Worm (Caenorhabditis elegans) whole organism, L4 larva: ENCODE data around the gene pifk-1.

ENCODE experiments used
- D1046.2 ChIP-seq: fragments of 200-800 bp; sonication (Bioruptor generic); IDR thresholded peaks from 2 replicates; pipeline ENCODE4 v1.3.6; 2022; ENCODE audit warnings: missing genetic modification characterization, missing compliant biosample characterization
- ZK337.2 ChIP-seq: fragments of 200-800 bp; sonication (Bioruptor generic); IDR thresholded peaks from 2 replicates; pipeline ENCODE4 v1.3.6; 2022; ENCODE audit warnings: missing genetic modification reagents, missing genetic modification characterization, missing compliant biosample characterization
- ZK546.5 ChIP-seq, 2 experiments: sonication (generic microtip); optimal IDR thresholded peaks; 2 replicates each; lab custom pipeline; 2017; ENCODE audit warnings: missing biosample characterization in 2 of 2, missing genetic modification characterization in 2 of 2
- daf-12 ChIP-seq: fragments of 150-350 bp; optimal IDR thresholded peaks from 2 replicates; lab custom pipeline; 2014; ENCODE audit warnings: missing biosample characterization, missing genetic modification reagents, missing genetic modification characterization
- dpl-1 ChIP-seq: fragments of 150-350 bp; optimal IDR thresholded peaks from 2 replicates; lab custom pipeline; 2014; ENCODE audit warnings: missing biosample characterization, missing genetic modification reagents, missing genetic modification characterization
- lin-13 ChIP-seq: fragments of 150-350 bp; optimal IDR thresholded peaks from 2 replicates; lab custom pipeline; 2014; ENCODE audit warnings: missing biosample characterization, missing genetic modification reagents, missing genetic modification characterization
- lin-15B ChIP-seq: fragments of 150-350 bp; sonication (generic microtip); optimal IDR thresholded peaks from 3 replicates; lab custom pipeline; 2014; ENCODE audit warnings: missing biosample characterization, missing genetic modification characterization
- mdl-1 ChIP-seq, 2 experiments: fragments of 150-350 bp in 1 of 2; sonication (generic microtip) in 1 of 2; optimal IDR thresholded peaks; 2 replicates each; lab custom pipeline; 2014 to 2017; ENCODE audit warnings: missing biosample characterization in 2 of 2, missing genetic modification characterization in 2 of 2
- snpc-4 ChIP-seq: fragments of 150-350 bp; optimal IDR thresholded peaks from 2 replicates; lab custom pipeline; 2014; ENCODE audit warnings: missing biosample characterization, missing genetic modification characterization
- zag-1 ChIP-seq: fragments of 150-350 bp; optimal IDR thresholded peaks from 2 replicates; lab custom pipeline; 2014; ENCODE audit warnings: missing biosample characterization, missing genetic modification characterization
- ztf-11 ChIP-seq: fragments of 150-350 bp; optimal IDR thresholded peaks from 2 replicates; lab custom pipeline; 2014; ENCODE audit warnings: missing biosample characterization, missing genetic modification characterization

- TF ChIP-seq D1046.2 (GFP tag; lab: Robert Waterston, UW) = no peak
- TF ChIP-seq ZK546.5 (tag; optimal IDR thresholded peaks at IDR 0.05; lab: Kevin White, UChicago) = no peak
- TF ChIP-seq snpc-4 = no peak
- TF ChIP-seq mdl-1 (tag; optimal IDR thresholded peaks at IDR 0.05; lab: Kevin White, UChicago) = no peak
- no peak for TF ChIP-seq lin-15B (tag; lab: Kevin White, UChicago)
- TF ChIP-seq daf-12 = no peak
- TF ChIP-seq lin-13 (GFP tag; lab: Kevin White, UChicago) = no peak
- no peak for TF ChIP-seq ztf-11 (tag; lab: Kevin White, UChicago)
- TF ChIP-seq zag-1 (tag; lab: Kevin White, UChicago) = no peak
- no peak for TF ChIP-seq dpl-1
- no peak for TF ChIP-seq ZK337.2 (GFP tag; lab: Robert Waterston, UW)
Measured at ce11 chrX:897948-898347, 26.4 kb downstream of the pifk-1 start, which contains the start of gene mab-7.
